Fruit fly (Drosophila melanogaster) whole organism: ENCODE results near the gene RfC38.

Experiments
- CG8478 ChIP-seq: fragments of >200 bp; optimal IDR thresholded peaks from 2 replicates; lab custom pipeline; 2018; ENCODE audit warnings: inconsistent platforms
- Dll ChIP-seq: fragments of >200 bp; optimal IDR thresholded peaks from 2 replicates; lab custom pipeline; 2017
- EcR ChIP-seq, 2 experiments: fragments of >200 bp; optimal IDR thresholded peaks; 2 replicates each; lab custom pipeline; 2017; ENCODE audit warnings: missing biosample characterization in 2 of 2, missing genetic modification characterization in 2 of 2, missing genetic modification reagents in 2 of 2
- pan ChIP-seq: fragments of >200 bp; optimal IDR thresholded peaks from 2 replicates; lab custom pipeline; 2017
- psq ChIP-seq: fragments of >200 bp; optimal IDR thresholded peaks from 2 replicates; lab custom pipeline; 2017
- usp ChIP-seq: fragments of >200 bp; optimal IDR thresholded peaks from 2 replicates; lab custom pipeline; 2017; ENCODE audit warnings: missing biosample characterization, missing genetic modification characterization, mixed read lengths

The RfC38 gene

DNA sequence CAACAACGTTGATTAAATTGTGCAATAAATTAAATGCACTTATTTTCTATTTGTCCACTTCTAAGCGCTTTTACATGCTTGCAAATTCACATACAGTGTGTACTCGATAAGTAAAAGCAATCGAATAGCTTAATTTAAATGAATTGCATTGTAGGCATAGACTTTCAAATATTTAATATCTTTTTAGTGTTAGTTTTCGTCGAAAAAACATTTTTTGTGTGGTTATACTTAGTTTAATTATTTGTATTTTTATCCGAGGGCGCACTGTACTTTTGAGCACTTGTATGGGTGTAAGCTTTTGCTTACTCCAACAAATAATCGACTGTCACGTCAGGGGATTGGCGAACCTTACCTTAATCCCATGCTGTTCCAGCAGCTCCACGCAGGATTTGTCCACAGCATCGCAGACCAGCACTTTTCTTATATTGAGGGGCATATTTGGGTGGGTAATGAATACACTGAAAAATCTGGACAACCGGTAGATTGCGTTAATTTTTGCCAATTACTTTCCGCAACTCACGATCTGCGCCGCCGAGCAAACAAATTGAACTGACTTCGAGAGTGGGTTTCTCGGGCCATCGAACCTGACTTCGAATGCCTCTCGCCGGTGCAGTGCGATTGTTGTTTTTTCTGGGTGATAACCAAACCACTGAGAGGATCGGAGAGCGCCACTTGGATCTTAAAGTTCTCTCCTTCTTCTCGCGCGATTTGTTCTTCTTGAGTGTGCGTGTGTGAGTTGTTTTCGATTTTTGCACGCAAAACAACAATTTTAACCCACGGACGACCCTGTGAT, 24.9 kb upstream of the RfC38 start, which contains the start of gene CG6287:
TSS of gene CG6287 (minus strand) at position 556 of the 793 bp plus-strand sequence.
- TF ChIP-seq Dll (lab: Kevin White, UChicago), result peak; percentile 97
- no peak for TF ChIP-seq psq (lab: Kevin White, UChicago)
- peak; percentile 89 to 96 for TF ChIP-seq EcR (GFP tag; optimal IDR thresholded peaks at IDR 0.05; lab: Kevin White, UChicago)
- no peak for TF ChIP-seq CG8478
- TF ChIP-seq usp (GFP tag; lab: Kevin White, UChicago), result no peak
- peak; percentile 46 for TF ChIP-seq pan (lab: Kevin White, UChicago)

DNA sequence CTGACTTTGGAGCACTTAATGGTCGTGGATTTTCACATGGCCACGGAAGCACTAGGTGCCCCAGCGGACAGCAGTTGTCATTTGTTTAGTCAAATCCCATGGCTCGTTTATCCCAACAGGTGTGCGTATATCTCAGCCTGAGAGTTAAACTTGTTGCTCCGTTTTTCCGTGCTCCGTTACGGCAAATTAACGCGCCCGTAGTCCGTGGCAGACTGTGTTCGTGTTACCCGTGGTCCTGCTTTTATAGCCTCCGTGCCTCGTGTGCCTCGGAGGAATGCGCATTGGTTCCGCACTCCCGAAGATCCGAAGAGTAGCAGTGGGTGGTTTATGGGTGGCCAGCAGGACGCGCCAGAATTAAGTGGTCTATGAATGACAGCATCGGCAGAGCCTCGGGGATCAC, 18.5 kb upstream of the RfC38 start, which contains the start of gene Gyc32E:
TSS of gene Gyc32E (minus strand) at position 133 of the 400 bp plus-strand sequence.
- TF ChIP-seq usp (GFP tag; lab: Kevin White, UChicago) (no peak), CG8478 (no peak), EcR (GFP tag; optimal IDR thresholded peaks at IDR 0.05; lab: Kevin White, UChicago) (no peak)

DNA sequence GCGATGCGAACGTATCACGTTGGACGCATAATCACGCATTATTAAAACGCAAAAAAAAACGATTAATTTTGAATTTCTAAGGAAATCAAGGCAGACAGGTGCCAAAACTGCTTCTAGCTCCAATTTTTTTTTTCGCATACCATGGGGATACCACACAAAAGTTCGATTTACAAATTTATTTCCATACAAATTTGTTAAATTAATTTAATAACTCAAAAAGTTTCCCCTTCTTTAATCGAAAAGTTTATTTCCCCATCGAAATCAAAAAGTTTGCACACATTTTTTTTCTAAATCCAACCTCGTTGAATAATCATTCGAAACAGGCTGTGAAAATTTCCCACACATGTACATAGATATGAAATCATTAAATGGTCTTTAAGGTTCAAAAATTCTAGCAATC, 14.9 kb upstream of the RfC38 start, which contains the start of gene CG31867:
TSS of gene CG31867 (minus strand) at position 101 of the 400 bp plus-strand sequence.
- TF ChIP-seq Dll (lab: Kevin White, UChicago) (no peak), CG8478 (no peak), pan (lab: Kevin White, UChicago) (no peak), psq (lab: Kevin White, UChicago) (no peak), usp (GFP tag; lab: Kevin White, UChicago) (no peak), EcR (GFP tag; optimal IDR thresholded peaks at IDR 0.05; lab: Kevin White, UChicago) (no peak)

- TF ChIP-seq Dll (lab: Kevin White, UChicago) (no peak), CG8478 (no peak), usp (GFP tag; lab: Kevin White, UChicago) (no peak), pan (lab: Kevin White, UChicago) (no peak), EcR (GFP tag; optimal IDR thresholded peaks at IDR 0.05; lab: Kevin White, UChicago) (no peak), psq (lab: Kevin White, UChicago) (no peak)
Measured at dm6 chr2L:11136093-11136492, 5.6 kb upstream of the RfC38 start, which contains the start of gene hgo. Gene hgo (plus strand): TSS chr2L:11136393.

DNA sequence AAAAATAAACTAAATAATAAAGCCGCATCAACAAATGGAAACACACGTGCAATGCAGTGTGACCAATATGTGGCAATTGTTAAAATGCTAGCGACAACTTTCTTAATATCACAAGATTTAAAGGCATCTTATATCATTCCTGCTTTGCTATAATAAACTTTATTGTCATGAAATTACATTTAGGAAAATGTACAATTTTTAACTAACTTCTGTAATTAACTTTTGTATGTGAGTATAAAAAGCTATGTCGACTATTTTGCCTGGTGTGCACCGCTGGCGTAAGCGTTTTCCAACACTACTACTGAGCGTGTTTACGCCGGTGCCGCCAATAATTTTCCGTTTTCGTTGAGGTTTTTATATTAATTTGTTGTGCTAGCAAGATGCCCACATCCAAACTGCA, 6.9 kb downstream of the RfC38 start, which contains the start of the genes Csl4 and Nup160:
TSS of gene Csl4 (minus strand) at position 69 of the 400 bp plus-strand sequence.
TSS of gene Nup160 (plus strand) at position 279 of the 400 bp plus-strand sequence.
- TF ChIP-seq usp (GFP tag; lab: Kevin White, UChicago), result no peak
- no peak for TF ChIP-seq EcR (GFP tag; optimal IDR thresholded peaks at IDR 0.05; lab: Kevin White, UChicago)
- TF ChIP-seq pan (lab: Kevin White, UChicago), result no peak

DNA sequence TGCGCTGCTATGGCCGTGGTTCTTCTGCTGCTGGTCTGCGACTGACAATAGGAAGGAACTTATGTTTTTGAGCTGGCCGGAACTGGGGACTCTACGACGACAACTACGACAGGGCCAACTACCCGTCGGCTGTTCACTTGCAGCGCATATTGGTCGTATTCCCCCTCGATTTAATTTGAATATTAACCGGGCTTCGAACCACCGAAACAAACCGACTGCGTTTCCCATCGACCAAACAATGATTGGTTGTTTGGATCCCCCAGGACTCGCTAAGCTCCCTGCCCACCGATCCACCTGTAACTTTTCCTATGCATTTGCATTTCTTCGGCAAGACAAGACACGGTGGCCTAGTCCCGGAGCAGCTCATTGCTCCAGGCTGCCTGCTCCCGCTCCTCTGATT, 8.8 kb downstream of the RfC38 start, which contains the start of gene Dnaaf4:
TSS of gene Dnaaf4 (minus strand) at position 101 of the 400 bp plus-strand sequence.
- TF ChIP-seq Dll (lab: Kevin White, UChicago) (no peak), usp (GFP tag; lab: Kevin White, UChicago) (no peak), psq (lab: Kevin White, UChicago) (no peak), EcR (GFP tag; optimal IDR thresholded peaks at IDR 0.05; lab: Kevin White, UChicago) (no peak), pan (lab: Kevin White, UChicago) (no peak), CG8478 (no peak)

DNA sequence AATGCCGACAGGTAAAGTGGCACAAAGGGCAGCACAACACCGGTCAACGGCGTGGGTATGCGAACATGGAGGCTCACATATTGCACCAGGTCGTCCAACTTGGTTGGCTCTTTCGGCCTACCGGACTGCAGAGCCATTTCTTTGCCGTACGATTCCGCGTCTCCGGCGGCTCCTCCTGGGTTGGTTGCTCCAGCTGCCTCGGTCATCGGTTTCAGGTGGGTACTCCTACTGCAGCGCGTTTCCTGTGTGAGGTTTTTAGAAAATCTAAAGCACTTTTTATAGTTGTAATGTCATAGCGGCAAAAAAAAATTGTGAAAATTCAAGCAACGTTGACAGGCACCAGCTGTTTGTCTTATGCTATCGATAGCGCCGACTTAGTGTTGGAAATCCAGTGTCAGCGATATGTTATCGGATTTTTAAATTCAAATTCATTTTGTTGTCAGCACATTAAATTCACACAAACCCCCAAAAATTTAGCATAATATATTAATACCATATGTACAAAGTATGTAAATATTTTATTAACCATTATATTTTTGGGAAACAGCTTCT, 10.4 kb downstream of the RfC38 start, which contains the start of gene CG6230:
TSS of gene CG6230 (minus strand) at position 354 of the 552 bp plus-strand sequence.
- TF ChIP-seq psq (lab: Kevin White, UChicago) (no peak), EcR (GFP tag; optimal IDR thresholded peaks at IDR 0.05; lab: Kevin White, UChicago) (no peak), CG8478 (no peak), Dll (lab: Kevin White, UChicago) (no peak), usp (GFP tag; lab: Kevin White, UChicago) (no peak), pan (lab: Kevin White, UChicago) (no peak)

DNA sequence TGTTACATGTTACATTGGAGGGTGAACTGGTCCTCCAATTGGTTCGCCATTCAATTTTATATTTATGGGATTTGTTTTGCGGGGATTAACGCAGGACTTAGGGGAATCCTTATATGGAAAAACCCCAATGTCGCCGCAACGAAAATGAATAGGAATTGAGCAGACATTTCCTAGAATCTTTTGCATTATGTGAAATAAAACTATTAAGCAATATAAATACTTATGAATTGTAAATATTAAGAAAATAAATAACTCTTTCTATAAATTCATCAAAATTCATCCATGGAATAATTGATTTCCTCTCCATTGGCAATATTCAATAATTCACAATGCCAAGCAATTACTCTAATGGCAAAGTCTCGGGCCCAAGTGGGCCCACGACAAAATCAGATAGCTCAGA, 16.7 kb downstream of the RfC38 start, which contains the start of gene Gr32a:
TSS of gene Gr32a (plus strand) at position 301 of the 400 bp plus-strand sequence.
- TF ChIP-seq pan (lab: Kevin White, UChicago), result no peak
- TF ChIP-seq psq (lab: Kevin White, UChicago), result no peak
- no peak for TF ChIP-seq CG8478
- no peak for TF ChIP-seq Dll (lab: Kevin White, UChicago)
- TF ChIP-seq usp (GFP tag; lab: Kevin White, UChicago), result no peak
- TF ChIP-seq EcR (GFP tag; optimal IDR thresholded peaks at IDR 0.05; lab: Kevin White, UChicago), result no peak

- no peak for TF ChIP-seq pan (lab: Kevin White, UChicago)
- no peak for TF ChIP-seq Dll (lab: Kevin White, UChicago)
- TF ChIP-seq CG8478, result no peak
- TF ChIP-seq usp (GFP tag; lab: Kevin White, UChicago), result no peak
- no peak for TF ChIP-seq psq (lab: Kevin White, UChicago)
Measured at dm6 chr2L:11113011-11113528, 17.4 kb downstream of the RfC38 start, which contains the start of gene Idua. Gene Idua (minus strand): TSS chr2L:11113061.

dm6 chr2L:11106562-11106962, 23.9 kb downstream of the RfC38 start, which contains the start of gene Reps:
Gene Reps (minus strand): TSS chr2L:11106645.
- no peak for TF ChIP-seq pan (lab: Kevin White, UChicago)
- TF ChIP-seq EcR (GFP tag; optimal IDR thresholded peaks at IDR 0.05; lab: Kevin White, UChicago), result no peak
- TF ChIP-seq usp (GFP tag; lab: Kevin White, UChicago), result no peak
- TF ChIP-seq psq (lab: Kevin White, UChicago), result no peak
- no peak for TF ChIP-seq Dll (lab: Kevin White, UChicago)
- no peak for TF ChIP-seq CG8478

DNA sequence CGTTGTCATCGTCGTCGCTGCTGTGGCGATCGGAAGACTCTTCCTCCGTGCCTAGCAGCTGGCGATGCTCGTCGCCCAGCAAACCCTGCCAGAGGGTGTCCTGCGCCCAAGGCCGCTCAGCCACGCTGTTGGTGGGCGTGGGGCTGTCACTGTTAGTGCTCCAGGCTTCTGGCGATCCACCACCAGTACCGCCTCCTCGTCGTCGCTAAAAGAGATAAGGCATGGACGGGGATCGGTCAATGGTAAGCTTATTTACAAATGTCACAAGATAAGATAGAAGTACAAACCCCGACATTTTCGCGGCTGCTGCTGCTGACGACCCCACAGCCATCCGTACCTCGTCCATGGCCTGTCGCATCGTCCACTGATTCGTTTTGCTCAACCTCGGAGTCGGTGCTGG, 25.1 kb downstream of the RfC38 start:
- no peak for TF ChIP-seq psq (lab: Kevin White, UChicago)
- TF ChIP-seq usp (GFP tag; lab: Kevin White, UChicago), result no peak
- no peak for TF ChIP-seq EcR (GFP tag; optimal IDR thresholded peaks at IDR 0.05; lab: Kevin White, UChicago)
- no peak for TF ChIP-seq Dll (lab: Kevin White, UChicago)
